Worm (Caenorhabditis elegans) whole organism, L1 larva: Measurements from ENCODE around the gene flp-27.

Experiments used
- C16A3.4 ChIP-seq: fragments of 150-350 bp; optimal IDR thresholded peaks from 2 replicates; lab custom pipeline; 2014; ENCODE audit warnings: missing biosample characterization, missing genetic modification characterization
- ceh-63 ChIP-seq: fragments of 200-800 bp; sonication (Bioruptor generic); optimal IDR thresholded peaks from 2 replicates; lab custom pipeline; 2018; ENCODE audit warnings: mild to moderate bottlenecking, missing genetic modification characterization, missing compliant biosample characterization
- efl-1 ChIP-seq, 4 experiments: fragments of 150-350 bp; optimal IDR thresholded peaks in 3 of 4; peaks in 1 of 4; 1 replicate in 1 of 4; 2 replicates in 3 of 4; lab custom pipeline; 2014; ENCODE audit warnings: missing biosample characterization in 2 of 4, missing genetic modification characterization in 2 of 4, missing genetic modification reagents in 2 of 4
- fkh-4 ChIP-seq: sonication (generic microtip); optimal IDR thresholded peaks from 2 replicates; lab custom pipeline; 2016; ENCODE audit warnings: missing compliant biosample characterization, missing genetic modification characterization, borderline replicate concordance
- lin-39 ChIP-seq: fragments of 150-350 bp; optimal IDR thresholded peaks from 2 replicates; lab custom pipeline; 2014; ENCODE audit warnings: missing biosample characterization, missing genetic modification reagents, missing genetic modification characterization
- nhr-12 ChIP-seq: sonication (generic microtip); optimal IDR thresholded peaks from 2 replicates; lab custom pipeline; 2017; ENCODE audit warnings: missing biosample characterization, missing genetic modification characterization
- rnt-1 ChIP-seq: sonication (generic microtip); optimal IDR thresholded peaks from 2 replicates; lab custom pipeline; 2016; ENCODE audit warnings: mild to moderate bottlenecking, missing genetic modification characterization, moderate library complexity, missing compliant biosample characterization
- snpc-4 ChIP-seq: fragments of 150-350 bp; optimal IDR thresholded peaks from 2 replicates; lab custom pipeline; 2014; ENCODE audit warnings: missing biosample characterization, missing genetic modification characterization
- sptf-1 ChIP-seq: fragments of 150-350 bp; optimal IDR thresholded peaks from 2 replicates; lab custom pipeline; 2014; ENCODE audit warnings: missing biosample characterization, missing genetic modification characterization
- unc-62 ChIP-seq: fragments of 150-350 bp; optimal IDR thresholded peaks from 2 replicates; lab custom pipeline; 2014; ENCODE audit warnings: missing biosample characterization, missing genetic modification reagents, missing genetic modification characterization
- ztf-4 ChIP-seq: fragments of 150-350 bp; optimal IDR thresholded peaks from 2 replicates; lab custom pipeline; 2014; ENCODE audit warnings: missing biosample characterization, missing genetic modification characterization

ce11 chrII:5707532-5707931 lies 26.7 kb downstream of the flp-27 start, which contains the start of gene osta-2:
- TF ChIP-seq C16A3.4 (tag; lab: Kevin White, UChicago) (no peak), unc-62 (no peak), fkh-4 (tag; lab: Kevin White, UChicago) (no peak), ztf-4 (tag; lab: Kevin White, UChicago) (no peak), rnt-1 (tag; lab: Kevin White, UChicago) (no peak), lin-39 (tag; lab: Kevin White, UChicago) (no peak), snpc-4 (tag; lab: Kevin White, UChicago) (no peak), ceh-63 (no peak), sptf-1 (tag; lab: Kevin White, UChicago) (no peak), efl-1 (optimal IDR thresholded peaks at IDR 0.05; lab: Kevin White, UChicago) (no peak), efl-1 (GFP tag; optimal IDR thresholded peaks at IDR 0.05 in 1 of 2; lab: Kevin White, UChicago) (no peak), nhr-12 (tag; lab: Kevin White, UChicago) (no peak)
